Fruit fly (Drosophila melanogaster) whole organism, pupa: Measurements from ENCODE around the gene MtnA.
A peak's percentile ranks its signal among the peaks of the same experiment; 100 is the strongest.

Source experiments
- CG10348 ChIP-seq: fragments of 200-800 bp; sonication (Bioruptor generic); IDR thresholded peaks from 2 replicates; pipeline ENCODE4 v1.3.6; 2022; ENCODE audit warnings: missing biosample characterization, missing genetic modification characterization
- CG12605 ChIP-seq: fragments of 200-800 bp; sonication (Bioruptor generic); IDR thresholded peaks from 2 replicates; pipeline ENCODE4 v1.3.6; 2022; ENCODE audit warnings: missing biosample characterization, missing genetic modification characterization
- CG13204 ChIP-seq: fragments of 200-800 bp; sonication (Bioruptor generic); optimal IDR thresholded peaks from 2 replicates; lab custom pipeline; 2018; ENCODE audit warnings: missing biosample characterization, mild to moderate bottlenecking, missing genetic modification characterization, moderate library complexity
- CG14655 ChIP-seq: fragments of 200-800 bp; sonication (Bioruptor generic); optimal IDR thresholded peaks from 3 replicates; lab custom pipeline; 2017; ENCODE audit warnings: mild to moderate bottlenecking, missing biosample characterization, missing genetic modification reagents, missing genetic modification characterization
- CG15710 ChIP-seq: fragments of 200-800 bp; sonication (Bioruptor generic); optimal IDR thresholded peaks from 2 replicates; lab custom pipeline; 2018; ENCODE audit warnings: missing biosample characterization, mild to moderate bottlenecking, missing genetic modification characterization, moderate library complexity
- CG17806 ChIP-seq: fragments of 200-800 bp; sonication (Bioruptor generic); optimal IDR thresholded peaks from 2 replicates; lab custom pipeline; 2018; ENCODE audit warnings: missing biosample characterization, mild to moderate bottlenecking, missing genetic modification characterization, moderate library complexity
- CG32121 ChIP-seq: fragments of 200-800 bp; sonication (Bioruptor generic); IDR thresholded peaks from 2 replicates; pipeline ENCODE4 v1.3.6; 2022; ENCODE audit warnings: missing biosample characterization, missing genetic modification characterization
- CG34367 ChIP-seq: fragments of 200-800 bp; sonication (Bioruptor generic); optimal IDR thresholded peaks from 2 replicates; lab custom pipeline; 2018; ENCODE audit warnings: missing biosample characterization, mild to moderate bottlenecking, missing genetic modification characterization
- CG4496 ChIP-seq: fragments of 200-800 bp; sonication (Bioruptor generic); IDR thresholded peaks from 3 replicates; pipeline ENCODE4 v1.3.6; 2022; ENCODE audit warnings: missing biosample characterization, missing genetic modification characterization
- CG8159 ChIP-seq: fragments of 200-800 bp; sonication (Bioruptor generic); optimal IDR thresholded peaks from 3 replicates; lab custom pipeline; 2018; ENCODE audit warnings: missing biosample characterization, mild to moderate bottlenecking, missing genetic modification characterization, moderate library complexity
- CG8301 ChIP-seq: fragments of 200-800 bp; sonication (Bioruptor generic); optimal IDR thresholded peaks from 2 replicates; lab custom pipeline; 2018; ENCODE audit warnings: missing biosample characterization, mild to moderate bottlenecking, missing genetic modification characterization
- CG9948 ChIP-seq: fragments of 200-800 bp; sonication (Bioruptor generic); optimal IDR thresholded peaks from 2 replicates; lab custom pipeline; 2018; ENCODE audit warnings: missing biosample characterization, mild to moderate bottlenecking, missing genetic modification characterization, moderate library complexity
- D1 ChIP-seq: fragments of 200-800 bp; sonication (Bioruptor generic); optimal IDR thresholded peaks from 2 replicates; lab custom pipeline; 2018; ENCODE audit warnings: missing biosample characterization, mild to moderate bottlenecking, missing genetic modification characterization, moderate library complexity
- EcR ChIP-seq: fragments of 200-800 bp; sonication (Bioruptor generic); optimal IDR thresholded peaks from 3 replicates; lab custom pipeline; 2019; ENCODE audit warnings: missing biosample characterization, missing genetic modification characterization, mild to moderate bottlenecking, moderate library complexity, missing genetic modification reagents
- Ets98B ChIP-seq: fragments of 200-800 bp; sonication (Bioruptor generic); IDR thresholded peaks from 2 replicates; pipeline ENCODE4 v1.3.6; 2022; ENCODE audit warnings: missing biosample characterization, missing genetic modification characterization
- Pif1A ChIP-seq: fragments of 200-800 bp; sonication (Bioruptor generic); optimal IDR thresholded peaks from 3 replicates; lab custom pipeline; 2016; ENCODE audit warnings: missing biosample characterization, missing genetic modification characterization
- Pif1B ChIP-seq: fragments of 200-800 bp; sonication (Bioruptor generic); optimal IDR thresholded peaks from 3 replicates; lab custom pipeline; 2016; ENCODE audit warnings: missing biosample characterization, missing genetic modification characterization
- Snoo ChIP-seq: fragments of 200-800 bp; sonication (Bioruptor generic); optimal IDR thresholded peaks from 3 replicates; lab custom pipeline; 2017; ENCODE audit warnings: missing biosample characterization, mild to moderate bottlenecking, missing genetic modification characterization, inconsistent platforms
- fd96Ca ChIP-seq: fragments of 200-800 bp; sonication (Bioruptor generic); IDR thresholded peaks from 3 replicates; pipeline ENCODE4 v1.3.6; 2022; ENCODE audit warnings: missing biosample characterization, missing genetic modification characterization
- gl ChIP-seq: fragments of 200-800 bp; sonication (Bioruptor generic); optimal IDR thresholded peaks from 2 replicates; lab custom pipeline; 2018; ENCODE audit warnings: missing biosample characterization, mild to moderate bottlenecking, missing genetic modification characterization
- rn ChIP-seq: fragments of 200-800 bp; sonication (Bioruptor generic); IDR thresholded peaks from 2 replicates; pipeline ENCODE4 v1.3.6; 2022; ENCODE audit warnings: missing biosample characterization, missing genetic modification characterization

The MtnA gene

DNA sequence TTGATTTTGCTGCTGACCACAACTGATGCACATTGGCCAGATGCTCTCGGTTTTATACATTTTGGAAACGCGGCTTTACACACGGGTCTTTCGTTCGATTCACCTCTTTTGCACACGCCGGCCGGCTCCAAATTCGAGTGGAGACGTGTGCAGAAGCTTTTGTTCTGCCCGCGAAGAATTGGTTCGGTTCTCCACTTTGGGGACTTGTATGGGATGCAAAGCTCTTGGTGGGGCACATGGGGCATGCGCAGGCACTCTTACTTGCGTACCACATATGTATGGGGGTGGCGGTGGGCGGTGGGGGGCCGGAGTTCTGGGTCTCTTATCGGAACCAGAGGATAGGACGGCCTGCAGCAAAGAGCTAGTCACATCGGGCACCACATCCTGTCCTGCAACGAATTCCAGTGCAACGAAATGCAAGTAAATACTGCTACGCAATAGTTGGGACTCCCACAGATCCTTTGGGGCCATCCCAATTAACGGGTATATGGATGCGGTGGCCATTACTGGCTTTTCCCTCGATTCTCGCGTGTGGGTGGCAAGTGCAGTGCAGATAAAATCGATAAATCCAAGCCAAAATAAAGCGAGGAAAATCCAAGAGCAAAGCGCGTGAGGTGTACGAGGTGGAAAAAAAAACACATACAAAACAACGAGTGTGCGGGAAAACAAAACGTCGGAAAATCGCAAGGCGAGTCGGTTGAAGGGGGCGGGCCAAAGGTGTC, at the start of gene MtnA, which contains the start of gene CG8500:
MtnA (minus strand) TSS at position 30 of the 722 bp plus-strand sequence.
CG8500 (plus strand) TSS at position 313 of the 722 bp plus-strand sequence.
- TF ChIP-seq Ets98B (peak; percentile 11; the same call in 1 of the 2 replicates), CG4496 (peak; percentile 64; the same call in 2 of the 3 replicates), gl (tag; lab: Kevin White, UChicago) (no peak), CG9948 (tag; lab: Kevin White, UChicago) (no peak), CG8159 (tag; lab: Kevin White, UChicago) (no peak), CG34367 (no peak)

DNA sequence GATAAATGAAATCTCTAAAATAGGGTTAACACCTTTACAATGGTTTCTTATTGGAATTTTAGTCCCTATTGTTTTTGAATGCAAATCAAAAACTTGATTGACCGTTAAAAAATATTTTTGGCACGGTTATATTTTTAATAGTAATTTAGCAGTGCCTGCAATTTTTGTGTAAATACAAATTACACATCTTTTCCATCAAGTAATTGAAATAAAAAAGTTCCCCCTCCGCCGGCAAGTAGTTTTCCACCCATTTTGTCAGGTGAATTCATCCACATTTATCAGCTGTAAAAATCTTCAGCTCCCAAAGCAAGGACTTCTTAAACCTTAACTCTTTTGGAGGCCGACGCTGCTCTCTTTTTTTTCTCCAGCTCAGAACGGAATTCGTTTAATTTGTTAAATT, 39.6 kb upstream of the MtnA start, which contains the start of gene CG34302:
CG34302 (minus strand) TSS at position 101 of the 400 bp plus-strand sequence.
- TF ChIP-seq CG32121 = no peak
- no peak for TF ChIP-seq CG13204 (GFP tag; lab: Kevin White, UChicago)
- no peak for TF ChIP-seq CG9948 (tag; lab: Kevin White, UChicago)
- no peak for TF ChIP-seq gl (tag; lab: Kevin White, UChicago)
- TF ChIP-seq Pif1A (GFP tag; lab: Kevin White, UChicago) = no peak
- TF ChIP-seq CG10348 (GFP tag; lab: Robert Waterston, UW) = no peak
- TF ChIP-seq EcR (GFP tag; lab: Kevin White, UChicago) = no peak
- no peak for TF ChIP-seq Ets98B
- no peak for TF ChIP-seq CG8301 (tag; lab: Kevin White, UChicago)
- TF ChIP-seq CG34367 = no peak
- TF ChIP-seq Pif1B (GFP tag; lab: Kevin White, UChicago) = no peak
- no peak for TF ChIP-seq D1 (tag; lab: Kevin White, UChicago)
- TF ChIP-seq CG17806 = no peak
- TF ChIP-seq CG15710 (tag; lab: Kevin White, UChicago) = no peak
- no peak for TF ChIP-seq CG4496
- TF ChIP-seq CG12605 (GFP tag; lab: Robert Waterston, UW) = no peak
- no peak for TF ChIP-seq CG8159 (tag; lab: Kevin White, UChicago)
- TF ChIP-seq fd96Ca = no peak
- no peak for TF ChIP-seq rn (GFP tag; lab: Robert Waterston, UW)

DNA sequence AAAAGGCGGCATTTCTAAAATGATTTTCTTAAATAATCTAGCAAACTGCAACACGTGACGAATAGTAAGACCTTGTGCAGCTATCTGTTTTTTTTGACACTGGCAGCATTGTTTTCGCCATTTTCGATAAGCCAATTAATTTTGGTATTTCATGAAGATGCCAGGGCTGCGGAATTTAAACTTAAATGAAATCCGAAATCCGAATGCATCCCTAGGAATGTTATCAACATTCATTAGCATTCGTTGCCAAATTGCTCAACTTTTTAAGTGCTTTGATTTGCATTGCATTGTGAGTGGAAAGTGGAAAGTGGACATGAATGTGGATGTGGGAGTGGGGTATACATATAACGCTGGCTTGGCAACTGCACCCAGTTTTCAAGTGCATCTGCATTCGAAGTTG, 36.9 kb upstream of the MtnA start, which contains the start of gene CG42857:
CG42857 (minus strand) TSS at position 101 of the 400 bp plus-strand sequence.
- no peak for TF ChIP-seq CG8301 (tag; lab: Kevin White, UChicago)
- TF ChIP-seq Snoo (tag; lab: Kevin White, UChicago) = no peak
- no peak for TF ChIP-seq Pif1B (GFP tag; lab: Kevin White, UChicago)

DNA sequence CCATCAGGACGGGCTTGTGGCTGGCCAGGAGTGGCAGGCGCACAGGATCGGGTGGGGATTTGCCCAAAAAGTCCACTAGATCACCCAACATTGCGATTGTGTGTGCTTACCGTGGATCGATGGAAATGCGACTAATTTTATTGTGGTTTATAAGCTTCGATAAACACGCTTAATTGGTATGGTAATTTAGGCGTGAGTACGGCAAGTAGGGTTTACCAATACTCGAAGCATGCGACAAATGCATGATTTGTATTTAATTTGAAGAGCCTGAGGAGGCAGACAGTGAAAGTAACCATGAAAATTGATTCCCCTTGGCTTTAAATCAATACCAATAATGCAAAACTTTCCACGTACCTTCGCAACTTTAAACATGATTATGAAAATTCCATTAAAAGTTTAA, 35.6 kb upstream of the MtnA start, which contains the start of gene CG9458:
CG9458 (minus strand) TSS at position 101 of the 400 bp plus-strand sequence.
- no peak for TF ChIP-seq Snoo (tag; lab: Kevin White, UChicago)
- no peak for TF ChIP-seq Pif1A (GFP tag; lab: Kevin White, UChicago)
- TF ChIP-seq CG34367 = no peak
- no peak for TF ChIP-seq CG9948 (tag; lab: Kevin White, UChicago)
- no peak for TF ChIP-seq CG13204 (GFP tag; lab: Kevin White, UChicago)
- no peak for TF ChIP-seq EcR (GFP tag; lab: Kevin White, UChicago)
- no peak for TF ChIP-seq CG8159 (tag; lab: Kevin White, UChicago)
- no peak for TF ChIP-seq CG32121
- TF ChIP-seq CG17806 = no peak
- TF ChIP-seq CG4496 = no peak
- no peak for TF ChIP-seq Ets98B
- TF ChIP-seq fd96Ca = no peak
- no peak for TF ChIP-seq gl (tag; lab: Kevin White, UChicago)
- TF ChIP-seq CG12605 (GFP tag; lab: Robert Waterston, UW) = no peak
- TF ChIP-seq CG15710 (tag; lab: Kevin White, UChicago) = no peak
- no peak for TF ChIP-seq CG8301 (tag; lab: Kevin White, UChicago)
- no peak for TF ChIP-seq D1 (tag; lab: Kevin White, UChicago)
- TF ChIP-seq, all 21 proteins: peak for 0

DNA sequence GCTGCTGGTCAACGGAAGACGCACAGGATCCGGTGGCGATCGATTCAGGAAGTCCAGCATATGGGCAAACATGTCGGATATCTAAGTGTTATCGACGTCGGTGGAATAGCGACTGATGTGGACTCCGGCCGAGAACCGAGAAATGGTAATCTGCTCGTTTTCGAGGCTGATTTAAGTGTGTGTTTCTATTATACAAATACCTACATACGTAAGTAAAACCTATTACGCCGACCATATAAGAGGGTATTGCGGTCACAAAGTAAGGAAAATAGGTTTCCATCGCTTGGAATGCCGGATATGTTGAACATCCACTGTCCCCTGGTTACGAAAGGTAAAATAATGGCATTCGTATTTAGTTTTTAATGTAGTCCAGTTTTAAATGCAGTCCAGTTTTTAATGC, 34.1 kb upstream of the MtnA start, which contains the start of gene CG9459:
CG9459 (minus strand) TSS at position 101 of the 400 bp plus-strand sequence.
- TF ChIP-seq CG17806 = no peak
- TF ChIP-seq CG32121 = no peak
- TF ChIP-seq Snoo (tag; lab: Kevin White, UChicago) = no peak
- TF ChIP-seq CG34367 = no peak
- no peak for TF ChIP-seq CG9948 (tag; lab: Kevin White, UChicago)
- TF ChIP-seq gl (tag; lab: Kevin White, UChicago) = no peak
- no peak for TF ChIP-seq rn (GFP tag; lab: Robert Waterston, UW)
- no peak for TF ChIP-seq Pif1B (GFP tag; lab: Kevin White, UChicago)
- TF ChIP-seq D1 (tag; lab: Kevin White, UChicago) = no peak
- no peak for TF ChIP-seq CG8301 (tag; lab: Kevin White, UChicago)
- no peak for TF ChIP-seq CG12605 (GFP tag; lab: Robert Waterston, UW)
- no peak for TF ChIP-seq Ets98B
- TF ChIP-seq EcR (GFP tag; lab: Kevin White, UChicago) = no peak
- no peak for TF ChIP-seq CG15710 (tag; lab: Kevin White, UChicago)
- TF ChIP-seq CG8159 (tag; lab: Kevin White, UChicago) = no peak
- TF ChIP-seq CG14655 (GFP tag; lab: Kevin White, UChicago) = no peak
- no peak for TF ChIP-seq CG10348 (GFP tag; lab: Robert Waterston, UW)
- no peak for TF ChIP-seq CG13204 (GFP tag; lab: Kevin White, UChicago)
- TF ChIP-seq Pif1A (GFP tag; lab: Kevin White, UChicago) = no peak
- TF ChIP-seq fd96Ca = no peak
- TF ChIP-seq, all 21 proteins: peak for 0
